Fruit fly (Drosophila melanogaster): ENCODE results near the gene CG6712.

- no peak for TF ChIP-seq CG4730 (GFP tag; IDR thresholded peaks at IDR 0.05)
- TF ChIP-seq Scr (GFP tag; IDR thresholded peaks at IDR 0.05; ENCODE audit: partially characterized antibody): no peak
- no peak for TF ChIP-seq CG6765 (GFP tag; optimal IDR thresholded peaks at IDR 0.05)
- TF ChIP-seq Dbx (GFP tag; IDR thresholded peaks at IDR 0.05): no peak
- TF ChIP-seq cad (GFP tag; optimal IDR thresholded peaks at IDR 0.05): no peak
- TF ChIP-seq eve (GFP tag; optimal IDR thresholded peaks at IDR 0.05): no peak
- no peak for TF ChIP-seq Dip3 (GFP tag; optimal IDR thresholded peaks at IDR 0.05)
- no peak for TF ChIP-seq ssp (GFP tag; IDR thresholded peaks at IDR 0.05)
- TF ChIP-seq CG17912 (GFP tag; optimal IDR thresholded peaks at IDR 0.05): no peak
- no peak for TF ChIP-seq HLH3B (GFP tag; IDR thresholded peaks at IDR 0.05)
- no peak for TF ChIP-seq Neu2 (GFP tag; optimal IDR thresholded peaks at IDR 0.05; ENCODE audit: borderline replicate concordance)
- no peak for TF ChIP-seq Dfd (GFP tag; optimal IDR thresholded peaks at IDR 0.05)
Measured at dm6 chr2L:12134125-12134378, 37.7 kb upstream of the CG6712 start.

Data from whole organism, embryonic.